Worm (Caenorhabditis elegans) whole organism, L4 larva: ENCODE results near the gene nhr-20.
A peak's percentile ranks its signal among the peaks of the same experiment; 100 is the strongest.

ENCODE experiments used
- D1046.2 ChIP-seq: fragments of 200-800 bp; sonication (Bioruptor generic); IDR thresholded peaks from 2 replicates; pipeline ENCODE4 v1.3.6; 2022; ENCODE audit warnings: missing genetic modification characterization, missing compliant biosample characterization
- Y105C5A.15 ChIP-seq: fragments of 200-800 bp; sonication (Bioruptor generic); IDR thresholded peaks from 2 replicates; pipeline ENCODE4 v1.3.6; 2022; ENCODE audit warnings: missing genetic modification characterization, missing compliant biosample characterization
- Y5F2A.4 ChIP-seq: fragments of 200-800 bp; sonication (Bioruptor generic); optimal IDR thresholded peaks from 2 replicates; lab custom pipeline; 2018; ENCODE audit warnings: mild to moderate bottlenecking, missing genetic modification characterization, missing compliant biosample characterization
- ZK337.2 ChIP-seq: fragments of 200-800 bp; sonication (Bioruptor generic); IDR thresholded peaks from 2 replicates; pipeline ENCODE4 v1.3.6; 2022; ENCODE audit warnings: missing genetic modification reagents, missing genetic modification characterization, missing compliant biosample characterization
- aha-1 ChIP-seq: fragments of 150-350 bp; peaks from one replicate; lab custom pipeline; 2014; ENCODE audit warnings: missing biosample characterization, missing genetic modification characterization
- aly-2 ChIP-seq: sonication (generic microtip); optimal IDR thresholded peaks from 2 replicates; lab custom pipeline; 2018; ENCODE audit warnings: missing biosample characterization, missing genetic modification characterization
- ama-1 ChIP-seq: fragments of 150-350 bp; optimal IDR thresholded peaks from 2 replicates; lab custom pipeline; 2014; ENCODE audit warnings: inconsistent platforms, mixed read lengths
- arid-1 ChIP-seq: fragments of 200-800 bp; sonication (Bioruptor generic); conservative IDR thresholded peaks from 2 replicates; pipeline ENCODE4 v1.3.6; 2022; ENCODE audit warnings: missing genetic modification reagents, missing genetic modification characterization, missing compliant biosample characterization
- ces-1 ChIP-seq: fragments of 150-350 bp; sonication (generic microtip); optimal IDR thresholded peaks from 4 replicates; lab custom pipeline; 2014; ENCODE audit warnings: missing biosample characterization, missing genetic modification reagents, missing genetic modification characterization
- cey-2 ChIP-seq: sonication (generic microtip); optimal IDR thresholded peaks from 3 replicates; lab custom pipeline; 2017; ENCODE audit warnings: missing genetic modification characterization, mild to moderate bottlenecking, missing compliant biosample characterization, antibody characterized with exemption, borderline replicate concordance; ENCODE audit not compliant: insufficient read depth
- daf-19 ChIP-seq: fragments of 200-800 bp; sonication (Bioruptor generic); conservative IDR thresholded peaks from 2 replicates; pipeline ENCODE4 v1.3.6; 2022; ENCODE audit warnings: missing genetic modification characterization, missing compliant biosample characterization
- dmd-6 ChIP-seq: fragments of 200-800 bp; sonication (Bioruptor generic); IDR thresholded peaks from 2 replicates; pipeline ENCODE4 v1.3.6; 2022; ENCODE audit warnings: missing genetic modification reagents, missing genetic modification characterization, missing compliant biosample characterization
- dmd-9 ChIP-seq: fragments of 200-800 bp; sonication (Bioruptor generic); IDR thresholded peaks from 2 replicates; pipeline ENCODE4 v1.3.6; 2022; ENCODE audit warnings: missing genetic modification reagents, missing genetic modification characterization, missing compliant biosample characterization
- dpl-1 ChIP-seq: fragments of 150-350 bp; optimal IDR thresholded peaks from 2 replicates; lab custom pipeline; 2014; ENCODE audit warnings: missing biosample characterization, missing genetic modification reagents, missing genetic modification characterization
- duxl-1 ChIP-seq: sonication (generic microtip); optimal IDR thresholded peaks from 2 replicates; lab custom pipeline; 2016; ENCODE audit warnings: mild to moderate bottlenecking, missing genetic modification characterization, moderate library complexity, missing compliant biosample characterization; ENCODE audit not compliant: poor library complexity
- egl-27 ChIP-seq: sonication (generic microtip); optimal IDR thresholded peaks from 3 replicates; lab custom pipeline; 2017; ENCODE audit warnings: missing biosample characterization, missing genetic modification reagents, missing genetic modification characterization
- gei-8 ChIP-seq: fragments of 200-800 bp; sonication (Bioruptor generic); optimal IDR thresholded peaks from 2 replicates; lab custom pipeline; 2018; ENCODE audit warnings: mild to moderate bottlenecking, missing genetic modification characterization, missing compliant biosample characterization
- hif-1 ChIP-seq, 2 experiments: sonication (generic microtip); optimal IDR thresholded peaks; 2 replicates each; lab custom pipeline; 2016 to 2017; ENCODE audit warnings: missing compliant biosample characterization in 2 of 2, missing genetic modification characterization in 2 of 2, missing genetic modification reagents in 2 of 2, missing genotype in 2 of 2, mild to moderate bottlenecking in 1 of 2
- hlh-11 ChIP-seq: fragments of 200-800 bp; sonication (Bioruptor generic); optimal IDR thresholded peaks from 2 replicates; lab custom pipeline; 2018; ENCODE audit warnings: mild to moderate bottlenecking, missing genetic modification characterization, missing compliant biosample characterization
- hlh-30 ChIP-seq: sonication (generic microtip); optimal IDR thresholded peaks from 2 replicates; lab custom pipeline; 2017; ENCODE audit warnings: antibody characterized with exemption, mild to moderate bottlenecking, missing genetic modification characterization, missing compliant biosample characterization; ENCODE audit not compliant: insufficient read depth
- lin-1 ChIP-seq: fragments of 200-800 bp; sonication (Bioruptor generic); IDR thresholded peaks from 2 replicates; pipeline ENCODE4 v1.3.6; 2022; ENCODE audit warnings: missing genetic modification reagents, missing genetic modification characterization, missing compliant biosample characterization
- lin-13 ChIP-seq: fragments of 150-350 bp; optimal IDR thresholded peaks from 2 replicates; lab custom pipeline; 2014; ENCODE audit warnings: missing biosample characterization, missing genetic modification reagents, missing genetic modification characterization
- lir-3 ChIP-seq: sonication (generic microtip); optimal IDR thresholded peaks from 2 replicates; lab custom pipeline; 2016; ENCODE audit warnings: mild to moderate bottlenecking, missing genetic modification characterization, missing compliant biosample characterization
- lsy-2 ChIP-seq, 2 experiments: fragments of 150-350 bp in 1 of 2; sonication (generic microtip) in 1 of 2; optimal IDR thresholded peaks; 2 replicates each; lab custom pipeline; 2014 to 2017; ENCODE audit warnings: missing biosample characterization in 2 of 2, missing genetic modification characterization in 2 of 2
- madf-5 ChIP-seq, 2 experiments: fragments of 200-800 bp; sonication (Bioruptor generic); IDR thresholded peaks; 2 replicates each; pipeline ENCODE4 v1.3.6; 2022; ENCODE audit warnings: missing compliant biosample characterization in 2 of 2, missing genetic modification characterization in 2 of 2
- madf-9 ChIP-seq: fragments of 200-800 bp; sonication (Bioruptor generic); conservative IDR thresholded peaks from 2 replicates; pipeline ENCODE4 v1.3.6; 2022; ENCODE audit warnings: missing genetic modification reagents, missing genetic modification characterization, missing compliant biosample characterization
- mes-2 ChIP-seq: sonication (generic microtip); optimal IDR thresholded peaks from 2 replicates; lab custom pipeline; 2016; ENCODE audit warnings: missing genotype, mild to moderate bottlenecking, missing genetic modification characterization, missing compliant biosample characterization; ENCODE audit not compliant: poor library complexity, severe bottlenecking
- mxl-3 ChIP-seq: fragments of 200-800 bp; sonication (Bioruptor generic); optimal IDR thresholded peaks from 2 replicates; lab custom pipeline; 2018; ENCODE audit warnings: mild to moderate bottlenecking, missing genetic modification characterization, missing compliant biosample characterization
- nhr-11 ChIP-seq: fragments of 150-350 bp; optimal IDR thresholded peaks from 2 replicates; lab custom pipeline; 2014; ENCODE audit warnings: missing biosample characterization, missing genetic modification characterization
- nhr-111 ChIP-seq: fragments of 200-800 bp; sonication (Bioruptor generic); optimal IDR thresholded peaks from 2 replicates; lab custom pipeline; 2018; ENCODE audit warnings: mild to moderate bottlenecking, missing genetic modification characterization, missing compliant biosample characterization
- nhr-28 ChIP-seq: fragments of 150-350 bp; optimal IDR thresholded peaks from 2 replicates; lab custom pipeline; 2014; ENCODE audit warnings: missing biosample characterization, missing genetic modification characterization
- pha-4 ChIP-seq, 2 experiments: fragments of 150-350 bp in 1 of 2; fragments of 200-800 bp in 1 of 2; sonication (Bioruptor generic) in 1 of 2; IDR thresholded peaks in 1 of 2; optimal IDR thresholded peaks in 1 of 2; 2 replicates each; pipeline versions ENCODE4 v1.3.6 to Lab custom; 2014 to 2022; ENCODE audit warnings: missing genetic modification characterization in 2 of 2, missing genetic modification reagents in 2 of 2, missing biosample characterization in 1 of 2, missing compliant biosample characterization in 1 of 2
- php-3 ChIP-seq: fragments of 200-800 bp; sonication (Bioruptor generic); IDR thresholded peaks from 2 replicates; pipeline ENCODE4 v1.3.6; 2022; ENCODE audit warnings: missing genetic modification reagents, missing genetic modification characterization, missing compliant biosample characterization
- pqm-1 ChIP-seq: sonication (generic microtip); optimal IDR thresholded peaks from 2 replicates; lab custom pipeline; 2017; ENCODE audit warnings: missing biosample characterization, missing genetic modification characterization
- rbr-2 ChIP-seq: sonication (generic microtip); optimal IDR thresholded peaks from 2 replicates; lab custom pipeline; 2016; ENCODE audit warnings: missing genotype, missing genetic modification characterization, missing compliant biosample characterization
- saeg-2 ChIP-seq: fragments of 200-800 bp; sonication (Bioruptor generic); IDR thresholded peaks from 2 replicates; pipeline ENCODE4 v1.3.6; 2022; ENCODE audit warnings: missing genetic modification reagents, missing genetic modification characterization, missing compliant biosample characterization
- set-16 ChIP-seq: fragments of 200-800 bp; sonication (Bioruptor generic); IDR thresholded peaks from 2 replicates; pipeline ENCODE4 v1.3.6; 2022; ENCODE audit warnings: missing genetic modification reagents, missing genetic modification characterization, missing compliant biosample characterization
- tra-1 ChIP-seq: fragments of 200-800 bp; sonication (Bioruptor generic); IDR thresholded peaks from 2 replicates; pipeline ENCODE4 v1.3.6; 2022; ENCODE audit warnings: missing genetic modification reagents, missing genetic modification characterization, missing compliant biosample characterization
- zag-1 ChIP-seq: fragments of 150-350 bp; optimal IDR thresholded peaks from 2 replicates; lab custom pipeline; 2014; ENCODE audit warnings: missing biosample characterization, missing genetic modification characterization
- zip-11 ChIP-seq: fragments of 200-800 bp; sonication (Bioruptor generic); IDR thresholded peaks from 2 replicates; pipeline ENCODE4 v1.3.6; 2022; ENCODE audit warnings: missing genetic modification characterization, missing compliant biosample characterization
- zip-2 ChIP-seq: fragments of 150-350 bp; optimal IDR thresholded peaks from 2 replicates; lab custom pipeline; 2014; ENCODE audit warnings: missing biosample characterization, missing genetic modification characterization
- ztf-11 ChIP-seq: fragments of 150-350 bp; optimal IDR thresholded peaks from 2 replicates; lab custom pipeline; 2014; ENCODE audit warnings: missing biosample characterization, missing genetic modification characterization

The nhr-20 gene

DNA sequence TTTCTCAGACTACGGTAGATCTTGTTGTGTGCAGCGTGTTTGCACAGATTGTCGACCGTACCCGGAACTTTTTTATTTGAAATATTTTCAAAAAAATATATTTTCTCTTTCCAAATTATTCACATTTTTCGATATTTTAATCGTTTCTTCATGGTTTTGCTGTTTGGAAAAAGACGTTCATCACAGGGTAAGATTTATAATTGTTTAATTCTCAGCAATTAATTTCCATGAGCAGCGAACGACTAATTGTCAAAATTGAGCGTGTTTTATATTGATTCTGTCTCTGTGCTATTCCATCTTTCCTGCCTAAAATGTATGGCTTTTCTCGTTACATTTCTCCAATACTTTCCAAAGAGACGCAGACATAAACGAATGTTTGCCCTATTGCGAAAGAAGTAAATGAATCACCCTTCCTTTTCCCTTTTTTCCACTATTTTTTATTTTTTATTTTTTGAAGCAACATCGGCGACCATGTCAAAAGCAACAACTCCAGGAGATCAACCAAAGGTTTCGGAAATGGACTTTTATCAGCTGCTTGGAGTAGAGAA lies 41.9 kb downstream of the nhr-20 start, which contains the start of gene dnj-16 (continued):
- TF ChIP-seq lsy-2 (tag; optimal IDR thresholded peaks at IDR 0.05; lab: Kevin White, UChicago) = peak in 1 of 2 experiments; percentile 71
- TF ChIP-seq gei-8 (GFP tag; lab: Kevin White, UChicago) = no peak
- no peak for TF ChIP-seq hif-1 (tag; optimal IDR thresholded peaks at IDR 0.05; lab: Kevin White, UChicago)
- TF ChIP-seq mxl-3 = no peak
- no peak for TF ChIP-seq set-16 (GFP tag; lab: Robert Waterston, UW)
- peak; percentile 34 for TF ChIP-seq nhr-28 (tag; lab: Kevin White, UChicago)
- no peak for TF ChIP-seq nhr-111
- TF ChIP-seq hlh-11 (tag; lab: Kevin White, UChicago) = peak; percentile 34
- TF ChIP-seq aha-1 = no peak
- TF ChIP-seq lin-13 (GFP tag; lab: Kevin White, UChicago) = peak; percentile 10
- no peak for TF ChIP-seq lir-3 (tag; lab: Kevin White, UChicago)
- no peak for TF ChIP-seq ZK337.2
- 0 out of 2 replicates have a peak, but pooled peaks have one; percentile 24 for TF ChIP-seq madf-9
- no peak for TF ChIP-seq Y105C5A.15 (GFP tag; lab: Robert Waterston, UW)
- TF ChIP-seq nhr-11 = no peak
- no peak for TF ChIP-seq dmd-6
- no peak for TF ChIP-seq ces-1 (GFP tag; lab: Kevin White, UChicago)
- no peak for TF ChIP-seq ama-1 (lab: Kevin White, UChicago)
- peak; percentile 1 for TF ChIP-seq dpl-1 (GFP tag; lab: Kevin White, UChicago)
- no peak for TF ChIP-seq rbr-2
- no peak for TF ChIP-seq lin-1 (GFP tag; lab: Robert Waterston, UW)
- TF ChIP-seq tra-1 (GFP tag; lab: Robert Waterston, UW) = no peak
- TF ChIP-seq pha-4 (GFP tag; IDR thresholded peaks at IDR 0.05; lab: Robert Waterston, UW) = no peak
- peak; percentile 49 for TF ChIP-seq pha-4 (tag; optimal IDR thresholded peaks at IDR 0.05; lab: Kevin White, UChicago)
- peak; percentile 36 for TF ChIP-seq pqm-1
- TF ChIP-seq ztf-11 (tag; lab: Kevin White, UChicago) = no peak
- no peak for TF ChIP-seq zag-1 (tag; lab: Kevin White, UChicago)
- TF ChIP-seq php-3 (GFP tag; lab: Robert Waterston, UW) = no peak
- TF ChIP-seq aly-2 = no peak
- no peak for TF ChIP-seq dmd-9 (GFP tag; lab: Robert Waterston, UW)
- TF ChIP-seq egl-27 (tag; lab: Kevin White, UChicago) = no peak
- no peak for TF ChIP-seq saeg-2 (GFP tag; lab: Robert Waterston, UW)
- TF ChIP-seq arid-1 (GFP tag; lab: Robert Waterston, UW) = no peak
- no peak for TF ChIP-seq madf-5 (GFP tag; IDR thresholded peaks at IDR 0.05; lab: Robert Waterston, UW)
- TF ChIP-seq zip-11 = no peak
- TF ChIP-seq daf-19 (GFP tag; lab: Robert Waterston, UW) = no peak
- TF ChIP-seq mes-2 (tag; lab: Kevin White, UChicago) = peak; percentile 68
- TF ChIP-seq zip-2 = no peak
- no peak for TF ChIP-seq D1046.2 (GFP tag; lab: Robert Waterston, UW)
- TF ChIP-seq cey-2 (tag; lab: Kevin White, UChicago) = no peak
- TF ChIP-seq Y5F2A.4 (GFP tag; lab: Kevin White, UChicago) = no peak

DNA sequence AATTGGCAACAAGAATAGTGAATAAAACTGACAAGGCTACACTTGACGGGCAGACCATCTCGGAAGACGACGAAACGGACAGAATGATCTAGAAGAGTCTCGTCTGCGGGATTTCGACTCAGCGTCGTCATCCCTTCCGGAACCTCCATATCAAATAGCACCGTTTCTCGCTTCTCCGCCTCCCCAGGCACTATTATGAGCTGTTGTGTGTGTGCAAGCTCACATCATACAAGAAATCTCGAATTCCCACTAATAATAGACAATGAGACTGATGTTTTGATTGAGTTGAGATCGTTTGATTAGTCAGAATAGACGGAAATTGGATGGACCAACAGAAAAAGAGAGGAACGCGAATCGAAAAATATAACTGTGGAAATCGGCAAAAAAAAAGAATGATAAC lies 42.8 kb downstream of the nhr-20 start, which contains the start of gene spp-28:
Gene spp-28, minus strand, starts transcription at position 101 of the 400 bp plus-strand sequence.
- no peak for TF ChIP-seq hlh-30 (tag; lab: Kevin White, UChicago)
- TF ChIP-seq duxl-1 = no peak
